Worm (Caenorhabditis elegans): ENCODE measurements around the gene F07G11.1.
"Not testable (repeated sequence)": the region's sequence is repeated elsewhere in the genome, so short reads cannot be mapped to it uniquely, and the experiment has no call there.

F07G11.1 gene

DNA sequence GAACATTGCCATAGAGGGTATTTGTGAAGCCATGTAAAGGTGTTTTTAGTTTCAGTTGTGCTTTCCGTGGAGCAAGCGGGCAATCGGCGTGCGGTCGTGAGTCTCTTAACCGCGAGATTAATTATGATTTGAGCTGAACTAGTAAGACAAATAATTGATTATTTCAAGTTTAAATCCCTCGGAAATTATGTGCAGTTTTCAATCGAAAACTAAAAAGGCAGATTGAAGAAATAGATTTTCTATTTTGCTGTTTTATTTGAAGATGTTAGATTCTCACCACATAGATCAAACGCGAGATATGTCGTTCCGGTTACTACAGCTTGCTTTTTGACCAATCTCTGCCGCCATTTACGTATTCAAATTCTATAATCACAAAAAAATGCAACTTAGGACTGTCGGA lies 25.2 kb upstream of the F07G11.1 start, which contains the start of gene C13A2.3:
Gene C13A2.3, plus strand, starts transcription at position 301 of the 400 bp plus-strand sequence.
- TF ChIP-seq ceh-13 (GFP tag; optimal IDR thresholded peaks at IDR 0.05), result no peak
- no peak for TF ChIP-seq aly-1 (tag; optimal IDR thresholded peaks at IDR 0.05)
- no peak for TF ChIP-seq tra-4 (tag; optimal IDR thresholded peaks at IDR 0.05)
- no peak for TF ChIP-seq ama-1 (optimal IDR thresholded peaks at IDR 0.05)
- TF ChIP-seq hnd-1 (tag; optimal IDR thresholded peaks at IDR 0.05), result no peak
- no peak for TF ChIP-seq hmbx-1 (tag; optimal IDR thresholded peaks at IDR 0.05)
- TF ChIP-seq hmg-4 (GFP tag; optimal IDR thresholded peaks at IDR 0.05), result no peak
- TF ChIP-seq B0310.2 (tag; optimal IDR thresholded peaks at IDR 0.05), result no peak
- TF ChIP-seq flt-1 (GFP tag; IDR thresholded peaks at IDR 0.05), result no peak
- TF ChIP-seq sea-1 (GFP tag; conservative IDR thresholded peaks at IDR 0.05), result no peak
- TF ChIP-seq tbx-11 (GFP tag; IDR thresholded peaks at IDR 0.05), result no peak
- no peak for TF ChIP-seq F13C5.2 (tag; optimal IDR thresholded peaks at IDR 0.05)
- no peak for TF ChIP-seq pes-1 (GFP tag; IDR thresholded peaks at IDR 0.05)
- TF ChIP-seq tbx-37 (GFP tag; conservative IDR thresholded peaks at IDR 0.05), result no peak
- TF ChIP-seq ets-7 (tag; optimal IDR thresholded peaks at IDR 0.05), result no peak
- TF ChIP-seq scrt-1 (GFP tag; IDR thresholded peaks at IDR 0.05), result no peak
- no peak for TF ChIP-seq ceh-36 (tag; optimal IDR thresholded peaks at IDR 0.05)

DNA sequence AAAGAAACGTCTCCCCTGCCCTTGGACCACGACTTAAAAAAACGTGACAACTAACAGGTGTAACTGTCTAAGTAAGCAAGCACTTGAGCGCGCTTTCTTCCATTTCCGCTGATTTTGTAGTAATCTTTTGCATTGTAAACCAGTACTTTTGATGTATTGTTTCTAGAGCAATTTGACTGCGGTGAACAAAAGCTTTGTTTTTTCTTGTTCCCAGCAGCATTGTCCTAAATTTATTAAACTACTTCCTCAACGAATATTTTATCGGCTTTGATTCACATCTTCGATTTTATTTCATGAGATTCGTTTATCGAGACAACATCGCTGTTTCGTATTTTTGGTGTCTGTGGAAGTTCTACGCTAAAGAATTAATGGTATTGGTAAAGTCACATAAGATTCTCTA lies 18.5 kb upstream of the F07G11.1 start, which contains the start of gene C13A2.1:
Gene C13A2.1, plus strand, starts transcription at position 301 of the 400 bp plus-strand sequence.
- TF ChIP-seq aly-1 (tag; optimal IDR thresholded peaks at IDR 0.05), result no peak
- no peak for TF ChIP-seq tbx-11 (GFP tag; IDR thresholded peaks at IDR 0.05)
- TF ChIP-seq ets-7 (tag; optimal IDR thresholded peaks at IDR 0.05), result no peak
- TF ChIP-seq B0310.2 (tag; optimal IDR thresholded peaks at IDR 0.05), result no peak

DNA sequence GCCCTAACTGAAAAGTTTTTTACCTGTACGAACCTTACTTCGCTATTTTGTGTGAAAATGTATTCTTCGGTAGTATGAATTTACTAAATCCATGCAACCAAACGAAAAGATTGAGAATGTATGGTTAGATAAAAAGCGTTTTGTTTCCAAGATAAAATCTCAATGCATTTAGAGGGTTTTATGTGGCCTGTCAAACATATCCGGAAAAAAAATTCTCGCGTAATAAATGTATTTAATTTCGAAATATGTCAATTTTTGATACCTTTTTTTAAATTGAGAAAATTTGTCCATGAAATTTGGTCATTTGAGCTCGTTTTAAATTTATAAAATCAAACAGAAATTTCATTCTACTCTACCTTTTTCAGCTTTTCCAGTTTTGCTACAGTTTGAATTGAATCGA lies 11.9 kb upstream of the F07G11.1 start, which contains the start of gene F07G11.4:
Gene F07G11.4, minus strand, starts transcription at position 101 of the 400 bp plus-strand sequence.
- no peak for TF ChIP-seq scrt-1 (GFP tag; IDR thresholded peaks at IDR 0.05)

DNA sequence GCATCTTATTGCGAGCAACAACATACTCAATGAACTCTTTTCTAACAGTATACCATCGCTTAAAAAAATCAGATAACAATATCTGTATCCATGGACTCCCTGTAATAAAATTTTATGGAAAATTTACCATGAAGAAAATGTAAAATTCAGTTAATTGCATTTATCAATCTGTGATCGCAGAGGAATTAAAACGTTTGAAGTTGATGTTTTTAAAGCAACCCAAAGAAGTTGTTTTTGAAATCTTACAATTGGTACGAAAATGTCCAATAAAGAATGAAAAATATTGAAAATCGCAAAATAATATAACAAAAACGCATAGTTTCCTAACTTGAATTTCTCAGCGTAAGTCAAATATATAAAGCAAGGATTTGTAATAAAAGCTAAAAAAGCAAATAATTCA lies 9.9 kb upstream of the F07G11.1 start, which contains the start of gene srj-32:
Gene srj-32, minus strand, starts transcription at position 101 of the 400 bp plus-strand sequence.
- no peak for TF ChIP-seq hmbx-1 (tag; optimal IDR thresholded peaks at IDR 0.05)
- no peak for TF ChIP-seq ama-1 (optimal IDR thresholded peaks at IDR 0.05)
- TF ChIP-seq tbx-37 (GFP tag; conservative IDR thresholded peaks at IDR 0.05), result no peak
- TF ChIP-seq tra-4 (tag; optimal IDR thresholded peaks at IDR 0.05), result no peak
- no peak for TF ChIP-seq hnd-1 (tag; optimal IDR thresholded peaks at IDR 0.05)
- no peak for TF ChIP-seq scrt-1 (GFP tag; IDR thresholded peaks at IDR 0.05)
- no peak for TF ChIP-seq aly-1 (tag; optimal IDR thresholded peaks at IDR 0.05)
- no peak for TF ChIP-seq sea-1 (GFP tag; conservative IDR thresholded peaks at IDR 0.05)
- no peak for TF ChIP-seq pes-1 (GFP tag; IDR thresholded peaks at IDR 0.05)
- no peak for TF ChIP-seq hmg-4 (GFP tag; optimal IDR thresholded peaks at IDR 0.05)
- no peak for TF ChIP-seq flt-1 (GFP tag; IDR thresholded peaks at IDR 0.05)
- TF ChIP-seq F13C5.2 (tag; optimal IDR thresholded peaks at IDR 0.05), result no peak
- TF ChIP-seq tbx-11 (GFP tag; IDR thresholded peaks at IDR 0.05), result no peak
- TF ChIP-seq B0310.2 (tag; optimal IDR thresholded peaks at IDR 0.05), result no peak
- TF ChIP-seq ets-7 (tag; optimal IDR thresholded peaks at IDR 0.05), result no peak
- TF ChIP-seq ceh-36 (tag; optimal IDR thresholded peaks at IDR 0.05), result no peak
- no peak for TF ChIP-seq ceh-13 (GFP tag; optimal IDR thresholded peaks at IDR 0.05)

DNA sequence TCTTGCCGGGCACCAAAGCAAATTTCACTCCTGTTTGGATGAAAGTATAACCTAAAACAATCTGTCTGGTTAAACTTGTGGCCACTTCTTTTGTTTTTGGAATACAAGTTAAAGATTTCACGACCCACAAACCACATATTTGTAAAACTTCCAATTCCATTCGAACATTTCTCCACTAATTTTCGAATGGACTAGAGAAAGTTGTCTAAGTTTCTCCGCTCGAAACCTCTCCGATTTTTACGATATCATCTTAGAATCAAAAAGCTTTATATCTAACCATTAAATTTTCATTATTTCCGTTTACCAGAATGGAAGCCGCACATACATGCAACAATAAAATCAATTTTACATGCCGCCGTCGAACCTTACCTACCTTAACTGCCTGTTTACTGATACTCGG lies 8.7 kb upstream of the F07G11.1 start, which contains the start of gene F07G11.3:
Gene F07G11.3, plus strand, starts transcription at position 301 of the 400 bp plus-strand sequence.
- TF ChIP-seq B0310.2 (tag; optimal IDR thresholded peaks at IDR 0.05) (no peak), hnd-1 (tag; optimal IDR thresholded peaks at IDR 0.05) (no peak), ceh-36 (tag; optimal IDR thresholded peaks at IDR 0.05) (no peak)

DNA sequence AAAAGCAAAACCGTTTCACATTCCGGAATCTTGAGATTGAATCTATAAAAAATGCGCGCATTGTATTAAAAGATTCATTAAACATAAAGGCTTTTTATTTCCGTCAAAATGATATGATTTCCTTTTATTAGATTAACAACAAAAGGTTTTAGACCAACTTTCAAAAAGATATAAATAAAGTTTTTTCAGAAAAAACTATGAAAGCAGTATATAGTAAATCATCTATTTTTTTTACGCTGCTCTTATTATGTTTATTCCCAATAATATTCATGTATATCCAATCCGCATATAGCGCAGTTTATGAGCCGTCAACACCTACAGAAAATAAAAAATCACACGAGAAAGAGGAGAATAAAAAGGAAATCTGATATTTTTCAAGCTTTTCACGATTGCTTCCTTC lies 2.7 kb upstream of the F07G11.1 start, which contains the start of gene F07G11.2:
Gene F07G11.2, plus strand, starts transcription at position 301 of the 400 bp plus-strand sequence.
- not testable (repeated sequence) for TF ChIP-seq ets-7 (tag; optimal IDR thresholded peaks at IDR 0.05); tra-4 (tag; optimal IDR thresholded peaks at IDR 0.05); sea-1 (GFP tag; conservative IDR thresholded peaks at IDR 0.05)

DNA sequence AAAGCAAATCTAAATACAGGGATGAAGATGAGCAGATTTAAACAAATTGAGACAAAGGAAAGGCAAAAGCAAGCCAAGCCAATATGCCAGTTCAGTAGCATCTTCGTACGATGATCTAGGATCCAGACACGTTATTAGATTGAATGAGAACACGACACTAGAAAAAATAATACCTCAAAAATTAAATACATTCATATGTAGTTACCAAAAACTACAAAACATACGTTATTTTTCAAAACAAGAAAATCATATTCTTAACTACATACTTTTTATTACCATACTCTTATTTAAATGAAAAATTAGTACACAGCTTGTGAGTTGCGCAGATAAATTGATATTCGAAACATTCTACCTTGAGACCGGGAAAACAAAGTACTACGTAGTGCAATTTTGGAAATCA lies 6.0 kb downstream of the F07G11.1 start, which contains the start of gene srx-6:
Gene srx-6, minus strand, starts transcription at position 101 of the 400 bp plus-strand sequence.
- TF ChIP-seq tbx-37 (GFP tag; conservative IDR thresholded peaks at IDR 0.05) (no peak), tbx-11 (GFP tag; IDR thresholded peaks at IDR 0.05) (no peak), ets-7 (tag; optimal IDR thresholded peaks at IDR 0.05) (no peak), sea-1 (GFP tag; conservative IDR thresholded peaks at IDR 0.05) (no peak)

DNA sequence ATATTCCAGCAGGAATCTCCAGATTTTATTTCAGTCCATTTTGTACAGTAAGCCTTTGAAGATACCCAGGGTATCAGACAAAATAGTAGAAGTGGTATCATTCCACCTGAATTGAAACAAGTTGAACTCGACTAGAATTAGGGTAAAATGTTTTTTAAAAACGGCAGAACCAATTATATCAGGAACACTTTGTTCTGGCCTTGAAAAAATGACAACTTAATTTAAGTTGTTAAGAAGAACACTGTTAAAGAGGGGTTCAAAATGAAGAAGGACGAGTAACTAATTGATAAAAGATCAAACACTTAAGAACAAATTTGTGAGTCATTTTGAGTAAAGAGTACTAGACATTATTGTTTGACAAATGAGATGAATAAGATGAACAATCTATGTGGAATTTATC lies 13.7 kb downstream of the F07G11.1 start, which contains the start of gene lmd-4:
Gene lmd-4, minus strand, starts transcription at position 101 of the 400 bp plus-strand sequence.
- TF ChIP-seq tra-4 (tag; optimal IDR thresholded peaks at IDR 0.05) (no peak), hmg-4 (GFP tag; optimal IDR thresholded peaks at IDR 0.05) (no peak), F13C5.2 (tag; optimal IDR thresholded peaks at IDR 0.05) (no peak), flt-1 (GFP tag; IDR thresholded peaks at IDR 0.05) (no peak), ceh-36 (tag; optimal IDR thresholded peaks at IDR 0.05) (no peak), tbx-11 (GFP tag; IDR thresholded peaks at IDR 0.05) (no peak), sea-1 (GFP tag; conservative IDR thresholded peaks at IDR 0.05) (no peak), ama-1 (optimal IDR thresholded peaks at IDR 0.05) (no peak), hnd-1 (tag; optimal IDR thresholded peaks at IDR 0.05) (no peak), scrt-1 (GFP tag; IDR thresholded peaks at IDR 0.05) (no peak), hmbx-1 (tag; optimal IDR thresholded peaks at IDR 0.05) (no peak), ets-7 (tag; optimal IDR thresholded peaks at IDR 0.05) (no peak), tbx-37 (GFP tag; conservative IDR thresholded peaks at IDR 0.05) (no peak), pes-1 (GFP tag; IDR thresholded peaks at IDR 0.05) (no peak), ceh-13 (GFP tag; optimal IDR thresholded peaks at IDR 0.05) (no peak), B0310.2 (tag; optimal IDR thresholded peaks at IDR 0.05) (no peak), aly-1 (tag; optimal IDR thresholded peaks at IDR 0.05) (no peak)
